Worm (Caenorhabditis elegans) whole organism, L4 larva: Measurements from ENCODE around the gene F27B10.1.

Source experiments
- D1046.2 ChIP-seq: fragments of 200-800 bp; sonication (Bioruptor generic); IDR thresholded peaks from 2 replicates; pipeline ENCODE4 v1.3.6; 2022; ENCODE audit warnings: missing genetic modification characterization, missing compliant biosample characterization
- F26F4.8 ChIP-seq: fragments of 200-800 bp; sonication (Bioruptor generic); conservative IDR thresholded peaks from 2 replicates; pipeline ENCODE4 v1.3.6; 2022; ENCODE audit warnings: missing genetic modification characterization, missing compliant biosample characterization
- F49E8.2 ChIP-seq: sonication (generic microtip); optimal IDR thresholded peaks from 2 replicates; lab custom pipeline; 2016; ENCODE audit warnings: missing compliant biosample characterization, mild to moderate bottlenecking, missing genetic modification characterization, borderline replicate concordance
- T20F7.1 ChIP-seq: fragments of 200-800 bp; sonication (Bioruptor generic); optimal IDR thresholded peaks from 2 replicates; lab custom pipeline; 2018; ENCODE audit warnings: mild to moderate bottlenecking, missing genetic modification characterization, missing compliant biosample characterization
- Y48G9A.11 ChIP-seq: fragments of 200-800 bp; sonication (Bioruptor generic); IDR thresholded peaks from 2 replicates; pipeline ENCODE4 v1.3.6; 2022; ENCODE audit warnings: missing genetic modification reagents, missing genetic modification characterization, missing compliant biosample characterization
- Y5F2A.4 ChIP-seq: fragments of 200-800 bp; sonication (Bioruptor generic); optimal IDR thresholded peaks from 2 replicates; lab custom pipeline; 2018; ENCODE audit warnings: mild to moderate bottlenecking, missing genetic modification characterization, missing compliant biosample characterization
- ZK337.2 ChIP-seq: fragments of 200-800 bp; sonication (Bioruptor generic); IDR thresholded peaks from 2 replicates; pipeline ENCODE4 v1.3.6; 2022; ENCODE audit warnings: missing genetic modification reagents, missing genetic modification characterization, missing compliant biosample characterization
- ZK546.5 ChIP-seq, 2 experiments: sonication (generic microtip); optimal IDR thresholded peaks; 2 replicates each; lab custom pipeline; 2017; ENCODE audit warnings: missing biosample characterization in 2 of 2, missing genetic modification characterization in 2 of 2
- aha-1 ChIP-seq: fragments of 150-350 bp; peaks from one replicate; lab custom pipeline; 2014; ENCODE audit warnings: missing biosample characterization, missing genetic modification characterization
- ama-1 ChIP-seq: fragments of 150-350 bp; optimal IDR thresholded peaks from 2 replicates; lab custom pipeline; 2014; ENCODE audit warnings: inconsistent platforms, mixed read lengths
- ceh-28 ChIP-seq: fragments of 150-350 bp; optimal IDR thresholded peaks from 2 replicates; lab custom pipeline; 2014; ENCODE audit warnings: missing biosample characterization, missing genetic modification reagents, missing genetic modification characterization
- ceh-62 ChIP-seq: sonication (generic microtip); optimal IDR thresholded peaks from 2 replicates; lab custom pipeline; 2017; ENCODE audit warnings: missing biosample characterization, missing genetic modification characterization
- ctbp-1 ChIP-seq: fragments of 200-800 bp; sonication (Bioruptor generic); IDR thresholded peaks from 2 replicates; pipeline ENCODE4 v1.3.6; 2022; ENCODE audit warnings: missing genetic modification reagents, missing genetic modification characterization, missing compliant biosample characterization
- daf-12 ChIP-seq: fragments of 150-350 bp; optimal IDR thresholded peaks from 2 replicates; lab custom pipeline; 2014; ENCODE audit warnings: missing biosample characterization, missing genetic modification reagents, missing genetic modification characterization
- dmd-8 ChIP-seq: fragments of 200-800 bp; sonication (Bioruptor generic); IDR thresholded peaks from 2 replicates; pipeline ENCODE4 v1.3.6; 2022; ENCODE audit warnings: missing genetic modification characterization, missing compliant biosample characterization
- duxl-1 ChIP-seq: sonication (generic microtip); optimal IDR thresholded peaks from 2 replicates; lab custom pipeline; 2016; ENCODE audit warnings: mild to moderate bottlenecking, missing genetic modification characterization, moderate library complexity, missing compliant biosample characterization; ENCODE audit not compliant: poor library complexity
- dve-1 ChIP-seq: sonication (generic microtip); optimal IDR thresholded peaks from 2 replicates; lab custom pipeline; 2017; ENCODE audit warnings: antibody characterized with exemption, mild to moderate bottlenecking, missing genetic modification characterization, missing compliant biosample characterization; ENCODE audit not compliant: insufficient read depth
- egl-27 ChIP-seq: sonication (generic microtip); optimal IDR thresholded peaks from 3 replicates; lab custom pipeline; 2017; ENCODE audit warnings: missing biosample characterization, missing genetic modification reagents, missing genetic modification characterization
- fos-1 ChIP-seq: fragments of 150-350 bp; optimal IDR thresholded peaks from 2 replicates; lab custom pipeline; 2014; ENCODE audit warnings: missing biosample characterization, missing genetic modification characterization
- hif-1 ChIP-seq, 2 experiments: sonication (generic microtip); optimal IDR thresholded peaks; 2 replicates each; lab custom pipeline; 2016 to 2017; ENCODE audit warnings: missing compliant biosample characterization in 2 of 2, missing genetic modification characterization in 2 of 2, missing genetic modification reagents in 2 of 2, missing genotype in 2 of 2, mild to moderate bottlenecking in 1 of 2
- hlh-30 ChIP-seq: sonication (generic microtip); optimal IDR thresholded peaks from 2 replicates; lab custom pipeline; 2017; ENCODE audit warnings: antibody characterized with exemption, mild to moderate bottlenecking, missing genetic modification characterization, missing compliant biosample characterization; ENCODE audit not compliant: insufficient read depth
- lin-1 ChIP-seq: fragments of 200-800 bp; sonication (Bioruptor generic); IDR thresholded peaks from 2 replicates; pipeline ENCODE4 v1.3.6; 2022; ENCODE audit warnings: missing genetic modification reagents, missing genetic modification characterization, missing compliant biosample characterization
- lin-39 ChIP-seq: fragments of 150-350 bp; optimal IDR thresholded peaks from 2 replicates; lab custom pipeline; 2014; ENCODE audit warnings: missing biosample characterization, missing genetic modification reagents, missing genetic modification characterization
- lsy-2 ChIP-seq, 2 experiments: fragments of 150-350 bp in 1 of 2; sonication (generic microtip) in 1 of 2; optimal IDR thresholded peaks; 2 replicates each; lab custom pipeline; 2014 to 2017; ENCODE audit warnings: missing biosample characterization in 2 of 2, missing genetic modification characterization in 2 of 2
- madf-9 ChIP-seq: fragments of 200-800 bp; sonication (Bioruptor generic); conservative IDR thresholded peaks from 2 replicates; pipeline ENCODE4 v1.3.6; 2022; ENCODE audit warnings: missing genetic modification reagents, missing genetic modification characterization, missing compliant biosample characterization
- mdl-1 ChIP-seq, 2 experiments: fragments of 150-350 bp in 1 of 2; sonication (generic microtip) in 1 of 2; optimal IDR thresholded peaks; 2 replicates each; lab custom pipeline; 2014 to 2017; ENCODE audit warnings: missing biosample characterization in 2 of 2, missing genetic modification characterization in 2 of 2
- mdt-29 ChIP-seq: fragments of 200-800 bp; sonication (Bioruptor generic); IDR thresholded peaks from 2 replicates; pipeline ENCODE4 v1.3.6; 2022; ENCODE audit warnings: missing genetic modification reagents, missing genetic modification characterization, missing compliant biosample characterization
- mxl-3 ChIP-seq: fragments of 200-800 bp; sonication (Bioruptor generic); optimal IDR thresholded peaks from 2 replicates; lab custom pipeline; 2018; ENCODE audit warnings: mild to moderate bottlenecking, missing genetic modification characterization, missing compliant biosample characterization
- nhr-10 ChIP-seq: fragments of 150-350 bp; optimal IDR thresholded peaks from 2 replicates; lab custom pipeline; 2014; ENCODE audit warnings: missing biosample characterization, missing genetic modification characterization
- nhr-102 ChIP-seq: sonication (generic microtip); optimal IDR thresholded peaks from 2 replicates; lab custom pipeline; 2016; ENCODE audit warnings: mild to moderate bottlenecking, missing genetic modification characterization, moderate library complexity, missing compliant biosample characterization
- nhr-11 ChIP-seq: fragments of 150-350 bp; optimal IDR thresholded peaks from 2 replicates; lab custom pipeline; 2014; ENCODE audit warnings: missing biosample characterization, missing genetic modification characterization
- nhr-111 ChIP-seq: fragments of 200-800 bp; sonication (Bioruptor generic); optimal IDR thresholded peaks from 2 replicates; lab custom pipeline; 2018; ENCODE audit warnings: mild to moderate bottlenecking, missing genetic modification characterization, missing compliant biosample characterization
- nhr-28 ChIP-seq: fragments of 150-350 bp; optimal IDR thresholded peaks from 2 replicates; lab custom pipeline; 2014; ENCODE audit warnings: missing biosample characterization, missing genetic modification characterization
- nhr-48 ChIP-seq: sonication (generic microtip); optimal IDR thresholded peaks from 2 replicates; lab custom pipeline; 2016; ENCODE audit warnings: mild to moderate bottlenecking, missing genetic modification characterization, missing compliant biosample characterization
- nhr-6 ChIP-seq: fragments of 150-350 bp; optimal IDR thresholded peaks from 2 replicates; lab custom pipeline; 2014; ENCODE audit warnings: missing biosample characterization, missing genetic modification characterization
- pqm-1 ChIP-seq: sonication (generic microtip); optimal IDR thresholded peaks from 2 replicates; lab custom pipeline; 2017; ENCODE audit warnings: missing biosample characterization, missing genetic modification characterization
- saeg-2 ChIP-seq: fragments of 200-800 bp; sonication (Bioruptor generic); IDR thresholded peaks from 2 replicates; pipeline ENCODE4 v1.3.6; 2022; ENCODE audit warnings: missing genetic modification reagents, missing genetic modification characterization, missing compliant biosample characterization
- set-16 ChIP-seq: fragments of 200-800 bp; sonication (Bioruptor generic); IDR thresholded peaks from 2 replicates; pipeline ENCODE4 v1.3.6; 2022; ENCODE audit warnings: missing genetic modification reagents, missing genetic modification characterization, missing compliant biosample characterization
- spr-1 ChIP-seq: sonication (generic microtip); optimal IDR thresholded peaks from 2 replicates; lab custom pipeline; 2016; ENCODE audit warnings: mild to moderate bottlenecking, missing genetic modification characterization, missing compliant biosample characterization
- spr-3 ChIP-seq: fragments of 200-800 bp; sonication (Bioruptor generic); optimal IDR thresholded peaks from 2 replicates; lab custom pipeline; 2018; ENCODE audit warnings: mild to moderate bottlenecking, missing genetic modification characterization, missing compliant biosample characterization
- tag-97 ChIP-seq: fragments of 200-800 bp; sonication (Bioruptor generic); IDR thresholded peaks from 2 replicates; pipeline ENCODE4 v1.3.6; 2022; ENCODE audit warnings: missing genetic modification characterization, missing compliant biosample characterization
- unc-130 ChIP-seq: sonication (generic microtip); optimal IDR thresholded peaks from 2 replicates; lab custom pipeline; 2016; ENCODE audit warnings: missing genetic modification reagents, missing genetic modification characterization, missing compliant biosample characterization
- zfp-2 ChIP-seq: sonication (generic microtip); optimal IDR thresholded peaks from 2 replicates; lab custom pipeline; 2016; ENCODE audit warnings: mild to moderate bottlenecking, missing genetic modification characterization, missing compliant biosample characterization
- zfp-3 ChIP-seq: fragments of 200-800 bp; sonication (Bioruptor generic); conservative IDR thresholded peaks from 2 replicates; pipeline ENCODE4 v1.3.6; 2022; ENCODE audit warnings: missing genetic modification reagents, missing genetic modification characterization, missing compliant biosample characterization
- ztf-11 ChIP-seq: fragments of 150-350 bp; optimal IDR thresholded peaks from 2 replicates; lab custom pipeline; 2014; ENCODE audit warnings: missing biosample characterization, missing genetic modification characterization

F27B10.1 gene

DNA sequence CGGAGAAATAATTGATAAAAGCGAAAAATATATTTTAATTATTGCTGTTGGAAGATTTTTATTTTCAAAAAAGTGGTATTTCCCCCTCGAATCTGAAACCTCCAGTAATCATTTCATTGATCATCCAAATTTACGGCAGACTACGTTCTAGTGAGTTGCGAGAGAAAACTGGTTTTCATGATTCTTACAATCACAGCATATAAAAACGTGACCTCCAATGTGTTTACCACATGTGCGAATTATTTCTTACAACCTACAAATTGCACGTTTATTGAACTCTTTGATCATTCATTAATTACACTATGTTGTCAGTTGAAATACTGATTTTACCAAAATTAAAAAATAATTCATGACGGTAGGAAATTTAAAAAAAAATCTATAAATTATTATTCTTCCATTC, 16.8 kb downstream of the F27B10.1 start (continued):
- TF ChIP-seq set-16 (GFP tag; lab: Robert Waterston, UW) = no peak
- TF ChIP-seq ztf-11 = no peak

DNA sequence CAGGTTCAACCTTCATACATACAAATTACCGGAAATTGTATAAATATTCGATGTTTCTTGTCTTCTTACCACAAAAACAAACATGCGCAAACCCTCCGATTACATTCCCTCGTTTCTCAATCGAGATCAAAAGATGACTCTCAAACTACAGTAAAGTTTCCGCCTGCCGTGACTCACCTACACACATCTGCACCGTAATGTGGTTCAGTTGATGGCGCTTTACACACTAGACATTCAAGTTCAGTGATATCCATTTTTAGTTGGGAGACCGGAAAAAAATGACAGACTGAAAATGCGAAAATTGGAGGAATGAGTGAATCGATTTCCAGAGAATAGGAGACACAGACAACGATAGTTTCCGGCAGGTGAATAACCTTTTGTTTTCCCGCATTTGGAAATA, 18.9 kb downstream of the F27B10.1 start, which contains the start of gene nhr-286:
Gene nhr-286, minus strand, starts transcription at position 324 of the 400 bp plus-strand sequence.
- TF ChIP-seq aha-1 (tag; lab: Kevin White, UChicago) (no peak), lsy-2 (tag; optimal IDR thresholded peaks at IDR 0.05; lab: Kevin White, UChicago) (no peak), set-16 (GFP tag; lab: Robert Waterston, UW) (no peak), ama-1 (peak; percentile 25), zfp-3 (GFP tag; lab: Robert Waterston, UW) (no peak), saeg-2 (GFP tag; lab: Robert Waterston, UW) (no peak), hlh-30 (tag; lab: Kevin White, UChicago) (peak; percentile 13), dve-1 (tag; lab: Kevin White, UChicago) (peak; percentile 32)
- TF ChIP-seq, all 104 proteins: peak for 3

DNA sequence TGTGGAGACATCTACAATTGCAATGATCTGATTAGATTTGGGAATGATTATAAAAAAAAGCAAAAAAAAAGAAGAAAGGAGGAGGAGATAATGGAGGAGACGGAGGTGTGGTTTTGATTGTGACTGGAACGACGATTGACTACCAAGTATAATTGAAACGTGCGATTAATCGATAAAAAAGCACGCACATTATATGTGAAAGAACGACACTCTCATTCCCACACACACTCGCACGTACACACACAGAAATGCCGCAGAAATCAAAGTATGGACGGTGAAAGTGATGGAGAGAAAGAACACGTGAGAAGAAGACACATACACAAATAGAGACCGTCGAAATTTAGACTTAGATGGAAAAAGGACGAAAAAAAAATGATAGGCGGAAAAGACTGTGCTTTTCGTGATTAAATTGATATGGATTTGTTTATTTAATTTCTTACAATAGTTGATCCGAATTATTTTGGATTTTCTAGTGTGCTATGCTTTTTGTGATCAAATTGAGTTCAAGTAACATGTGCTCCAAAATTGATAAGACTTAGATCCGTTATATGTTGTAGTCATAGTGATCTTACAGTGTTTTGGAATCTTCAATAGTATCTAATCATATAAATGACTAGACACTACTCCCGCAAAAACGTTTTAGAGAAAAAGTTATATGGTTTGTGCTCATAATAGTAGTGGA, 21.5 kb downstream of the F27B10.1 start, which contains the start of gene nhr-135:
Gene nhr-135, minus strand, starts transcription at position 51 of the 682 bp plus-strand sequence.
- TF ChIP-seq T20F7.1 (GFP tag; lab: Kevin White, UChicago) = no peak
- TF ChIP-seq mxl-3 = peak; percentile 87
- peak; percentile 62; the same call in 1 of the 2 replicates for TF ChIP-seq lin-1 (GFP tag; lab: Robert Waterston, UW)
- peak; percentile 99 for TF ChIP-seq nhr-28 (tag; lab: Kevin White, UChicago)
- TF ChIP-seq spr-3 (GFP tag; lab: Kevin White, UChicago) = no peak
- peak; percentile 89 for TF ChIP-seq nhr-48 (tag; lab: Kevin White, UChicago)
- no peak for TF ChIP-seq nhr-11 (tag; lab: Kevin White, UChicago)
- no peak for TF ChIP-seq F49E8.2
- TF ChIP-seq ZK337.2 (GFP tag; lab: Robert Waterston, UW) = no peak
- TF ChIP-seq D1046.2 (GFP tag; lab: Robert Waterston, UW) = no peak
- no peak for TF ChIP-seq daf-12 (tag; lab: Kevin White, UChicago)
- peak; percentile 57 for TF ChIP-seq pqm-1 (tag; lab: Kevin White, UChicago)
- TF ChIP-seq Y48G9A.11 = no peak
- TF ChIP-seq hif-1 (tag; optimal IDR thresholded peaks at IDR 0.05; lab: Kevin White, UChicago) = peak; percentile 26 to 95
- TF ChIP-seq nhr-10 (tag; lab: Kevin White, UChicago) = peak; percentile 70
- TF ChIP-seq egl-27 (tag; lab: Kevin White, UChicago) = no peak
- TF ChIP-seq spr-1 (tag; lab: Kevin White, UChicago) = peak; percentile 7
- no peak for TF ChIP-seq ceh-28 (tag; lab: Kevin White, UChicago)
- peak in 1 of 2 experiments; percentile 46 for TF ChIP-seq lsy-2 (tag; optimal IDR thresholded peaks at IDR 0.05; lab: Kevin White, UChicago)
- no peak for TF ChIP-seq madf-9 (GFP tag; lab: Robert Waterston, UW)
- TF ChIP-seq fos-1 (tag; lab: Kevin White, UChicago) = peak; percentile 0
- no peak for TF ChIP-seq ztf-11
- TF ChIP-seq F26F4.8 = no peak
- peak; percentile 46 for TF ChIP-seq duxl-1 (tag; lab: Kevin White, UChicago)
- TF ChIP-seq Y5F2A.4 (GFP tag; lab: Kevin White, UChicago) = no peak
- peak; percentile 90 for TF ChIP-seq nhr-102 (tag; lab: Kevin White, UChicago)
- no peak for TF ChIP-seq tag-97
- TF ChIP-seq nhr-6 (tag; lab: Kevin White, UChicago) = peak; percentile 6
- TF ChIP-seq dve-1 (tag; lab: Kevin White, UChicago) = peak; percentile 78
- TF ChIP-seq ctbp-1 (GFP tag; lab: Robert Waterston, UW) = 0 out of 2 replicates have a peak, but pooled peaks have one; percentile 33
- no peak for TF ChIP-seq dmd-8 (GFP tag; lab: Robert Waterston, UW)
- no peak for TF ChIP-seq mdt-29
- TF ChIP-seq zfp-2 = no peak
- TF ChIP-seq ceh-62 (tag; lab: Kevin White, UChicago) = no peak
- TF ChIP-seq unc-130 (GFP tag; lab: Kevin White, UChicago) = no peak
- no peak for TF ChIP-seq ZK546.5 (tag; optimal IDR thresholded peaks at IDR 0.05; lab: Kevin White, UChicago)
- TF ChIP-seq mdl-1 (tag; optimal IDR thresholded peaks at IDR 0.05; lab: Kevin White, UChicago) = peak; percentile 82 to 97
- no peak for TF ChIP-seq nhr-111 (GFP tag; lab: Kevin White, UChicago)
- no peak for TF ChIP-seq lin-39 (tag; lab: Kevin White, UChicago)
